Fruit fly (Drosophila melanogaster) whole organism, embryonic: ENCODE results near the gene CG31650.

Experiments
- Asciz ChIP-seq: fragments of 200-800 bp; sonication (Bioruptor generic); optimal IDR thresholded peaks from 2 replicates; lab custom pipeline; 2017; ENCODE audit warnings: missing biosample characterization, mild to moderate bottlenecking, missing genetic modification characterization, missing genetic modification reagents
- Blimp-1 ChIP-seq: fragments of 200-800 bp; sonication (Bioruptor generic); optimal IDR thresholded peaks from 3 replicates; lab custom pipeline; 2018; ENCODE audit warnings: missing biosample characterization, missing genetic modification characterization, mild to moderate bottlenecking, moderate library complexity, missing genetic modification reagents
- C15 ChIP-seq: fragments of 200-800 bp; sonication (Bioruptor generic); IDR thresholded peaks from 3 replicates; pipeline ENCODE4 v1.3.6; 2022; ENCODE audit warnings: missing biosample characterization, missing genetic modification characterization
- CG10366 ChIP-seq: fragments of 200-800 bp; sonication (Bioruptor generic); IDR thresholded peaks from 2 replicates; pipeline ENCODE4 v1.3.6; 2022; ENCODE audit warnings: missing biosample characterization, missing genetic modification characterization
- CG10543 ChIP-seq: fragments of 200-800 bp; sonication (Bioruptor generic); optimal IDR thresholded peaks from 3 replicates; lab custom pipeline; 2017; ENCODE audit warnings: missing biosample characterization, mild to moderate bottlenecking, missing genetic modification characterization, moderate library complexity
- CG12391 ChIP-seq: fragments of 200-800 bp; sonication (Bioruptor generic); optimal IDR thresholded peaks from 3 replicates; lab custom pipeline; 2018; ENCODE audit warnings: missing biosample characterization, mild to moderate bottlenecking, missing genetic modification characterization, moderate library complexity
- CG15269 ChIP-seq: fragments of 200-800 bp; sonication (Bioruptor generic); optimal IDR thresholded peaks from 2 replicates; lab custom pipeline; 2018; ENCODE audit warnings: missing biosample characterization, mild to moderate bottlenecking, missing genetic modification characterization, moderate library complexity
- CG15479 ChIP-seq: fragments of 200-800 bp; sonication (Bioruptor generic); optimal IDR thresholded peaks from 3 replicates; lab custom pipeline; 2019; ENCODE audit warnings: missing biosample characterization, mild to moderate bottlenecking, missing genetic modification characterization, moderate library complexity
- CG17186 ChIP-seq: fragments of 200-800 bp; sonication (Bioruptor generic); optimal IDR thresholded peaks from 3 replicates; lab custom pipeline; 2017; ENCODE audit warnings: missing biosample characterization, missing genetic modification reagents, missing genetic modification characterization
- CG17568 ChIP-seq: fragments of 200-800 bp; sonication (Bioruptor generic); optimal IDR thresholded peaks from 2 replicates; lab custom pipeline; 2018; ENCODE audit warnings: missing biosample characterization, mild to moderate bottlenecking, missing genetic modification characterization, moderate library complexity
- CG17802 ChIP-seq: fragments of 200-800 bp; sonication (Bioruptor generic); optimal IDR thresholded peaks from 2 replicates; lab custom pipeline; 2018; ENCODE audit warnings: missing biosample characterization, mild to moderate bottlenecking, missing genetic modification characterization, moderate library complexity
- CG31388 ChIP-seq: fragments of 200-800 bp; sonication (Bioruptor generic); optimal IDR thresholded peaks from 2 replicates; lab custom pipeline; 2016; ENCODE audit warnings: missing biosample characterization, missing genetic modification characterization
- CG4424 ChIP-seq: fragments of 200-800 bp; sonication (Bioruptor generic); optimal IDR thresholded peaks from 3 replicates; lab custom pipeline; 2016; ENCODE audit warnings: missing biosample characterization, missing genetic modification characterization
- CG6765 ChIP-seq: fragments of 200-800 bp; sonication (Bioruptor generic); optimal IDR thresholded peaks from 3 replicates; lab custom pipeline; 2017; ENCODE audit warnings: missing biosample characterization, mild to moderate bottlenecking, missing genetic modification characterization
- CG6791 ChIP-seq: fragments of 200-800 bp; sonication (Bioruptor generic); IDR thresholded peaks from 3 replicates; pipeline ENCODE4 v1.3.6; 2022; ENCODE audit warnings: missing biosample characterization, missing genetic modification characterization; ENCODE audit not compliant: partially characterized antibody
- CG7372 ChIP-seq: fragments of 200-800 bp; sonication (Bioruptor generic); IDR thresholded peaks from 2 replicates; pipeline ENCODE4 v1.3.6; 2022; ENCODE audit warnings: missing biosample characterization, missing genetic modification characterization
- CG8924 ChIP-seq: fragments of 200-800 bp; optimal IDR thresholded peaks from 3 replicates; lab custom pipeline; 2019; ENCODE audit warnings: missing biosample characterization, mild to moderate bottlenecking, missing genetic modification characterization, moderate library complexity
- Dek ChIP-seq: fragments of 200-800 bp; sonication (Bioruptor generic); optimal IDR thresholded peaks from 3 replicates; lab custom pipeline; 2019; ENCODE audit warnings: missing biosample characterization, mild to moderate bottlenecking, missing genetic modification characterization, moderate library complexity
- Gug ChIP-seq: fragments of 200-800 bp; sonication (Bioruptor generic); IDR thresholded peaks from 4 replicates; pipeline ENCODE4 v1.3.6; 2022; ENCODE audit warnings: missing biosample characterization, missing genetic modification characterization
- HLHmδ ChIP-seq: fragments of 200-800 bp; sonication (Bioruptor generic); optimal IDR thresholded peaks from 2 replicates; lab custom pipeline; 2018; ENCODE audit warnings: missing biosample characterization, mild to moderate bottlenecking, missing genetic modification characterization, moderate library complexity
- Kr ChIP-seq: fragments of 200-800 bp; sonication (Bioruptor generic); optimal IDR thresholded peaks from 2 replicates; lab custom pipeline; 2017; ENCODE audit warnings: missing biosample characterization, mild to moderate bottlenecking, missing genetic modification characterization
- Lim3 ChIP-seq: fragments of 200-800 bp; sonication (Bioruptor generic); IDR thresholded peaks from 2 replicates; pipeline ENCODE4 v1.3.6; 2022; ENCODE audit warnings: missing biosample characterization, missing genetic modification characterization
- Meics ChIP-seq: fragments of 200-800 bp; sonication (Bioruptor generic); optimal IDR thresholded peaks from 2 replicates; lab custom pipeline; 2017; ENCODE audit warnings: missing biosample characterization, mild to moderate bottlenecking, missing genetic modification characterization
- Myb ChIP-seq: fragments of 200-800 bp; sonication (Bioruptor generic); optimal IDR thresholded peaks from 2 replicates; lab custom pipeline; 2016; ENCODE audit warnings: missing biosample characterization, missing genetic modification characterization
- Nf-YC ChIP-seq: fragments of 200-800 bp; optimal IDR thresholded peaks from 3 replicates; lab custom pipeline; 2019; ENCODE audit warnings: missing biosample characterization, mild to moderate bottlenecking, missing genetic modification characterization, moderate library complexity
- Ptx1 ChIP-seq: fragments of 200-800 bp; sonication (Bioruptor generic); IDR thresholded peaks from 2 replicates; pipeline ENCODE4 v1.3.6; 2022; ENCODE audit warnings: missing biosample characterization, missing genetic modification characterization
- TFAM ChIP-seq: fragments of 200-800 bp; sonication (Bioruptor generic); optimal IDR thresholded peaks from 2 replicates; lab custom pipeline; 2017; ENCODE audit warnings: missing biosample characterization, missing genetic modification characterization, inconsistent platforms
- ato ChIP-seq: fragments of 200-800 bp; sonication (Bioruptor generic); IDR thresholded peaks from 2 replicates; pipeline ENCODE4 v1.3.6; 2022; ENCODE audit warnings: missing biosample characterization, missing genetic modification characterization; ENCODE audit not compliant: partially characterized antibody
- bsh ChIP-seq, 2 experiments: fragments of 200-800 bp; sonication (Bioruptor generic); optimal IDR thresholded peaks; 2 replicates each; lab custom pipeline; 2017 to 2018; ENCODE audit warnings: mild to moderate bottlenecking in 2 of 2, missing biosample characterization in 2 of 2, missing genetic modification characterization in 2 of 2, moderate library complexity in 1 of 2
- cas ChIP-seq: fragments of 200-800 bp; sonication (Bioruptor generic); IDR thresholded peaks from 2 replicates; pipeline ENCODE4 v1.3.6; 2022; ENCODE audit warnings: missing biosample characterization, missing genetic modification characterization
- corto ChIP-seq: fragments of 200-800 bp; sonication (Bioruptor generic); optimal IDR thresholded peaks from 2 replicates; lab custom pipeline; 2016; ENCODE audit warnings: missing biosample characterization, mild to moderate bottlenecking, missing genetic modification characterization, moderate library complexity
- eve ChIP-seq, 2 experiments: fragments of >200 bp; optimal IDR thresholded peaks; 2 replicates each; lab custom pipeline; 2017; ENCODE audit warnings: missing biosample characterization in 2 of 2, missing genetic modification characterization in 2 of 2
- gro ChIP-seq: fragments of 200-800 bp; sonication (Bioruptor generic); optimal IDR thresholded peaks from 2 replicates; lab custom pipeline; 2016; ENCODE audit warnings: missing biosample characterization, missing genetic modification characterization
- ham ChIP-seq: fragments of 200-800 bp; sonication (Bioruptor generic); IDR thresholded peaks from 2 replicates; pipeline ENCODE4 v1.3.6; 2022; ENCODE audit warnings: missing biosample characterization, missing genetic modification characterization
- jing ChIP-seq: fragments of 200-800 bp; sonication (Bioruptor generic); optimal IDR thresholded peaks from 2 replicates; lab custom pipeline; 2018; ENCODE audit warnings: missing biosample characterization, mild to moderate bottlenecking, missing genetic modification characterization
- p53 ChIP-seq: fragments of 200-800 bp; sonication (Bioruptor generic); optimal IDR thresholded peaks from 2 replicates; lab custom pipeline; 2016; ENCODE audit warnings: missing biosample characterization, missing genetic modification characterization
- trem ChIP-seq: fragments of 200-800 bp; optimal IDR thresholded peaks from 3 replicates; lab custom pipeline; 2019; ENCODE audit warnings: missing biosample characterization, mild to moderate bottlenecking, missing genetic modification characterization, moderate library complexity
- vfl ChIP-seq: fragments of 200-800 bp; sonication (Bioruptor generic); optimal IDR thresholded peaks from 2 replicates; lab custom pipeline; 2016; ENCODE audit warnings: missing biosample characterization, missing genetic modification characterization
- vvl ChIP-seq: fragments of 200-800 bp; sonication (Bioruptor generic); IDR thresholded peaks from 2 replicates; pipeline ENCODE4 v1.3.6; 2022; ENCODE audit warnings: missing biosample characterization, missing genetic modification characterization
- wor ChIP-seq: fragments of 200-800 bp; sonication (Bioruptor generic); IDR thresholded peaks from 2 replicates; pipeline ENCODE4 v1.3.6; 2022; ENCODE audit warnings: missing biosample characterization, missing genetic modification characterization
- zen2 ChIP-seq: fragments of 200-800 bp; sonication (Bioruptor generic); IDR thresholded peaks from 3 replicates; pipeline ENCODE4 v1.3.6; 2022; ENCODE audit warnings: missing biosample characterization, missing genetic modification characterization; ENCODE audit not compliant: partially characterized antibody

CG31650 gene

DNA sequence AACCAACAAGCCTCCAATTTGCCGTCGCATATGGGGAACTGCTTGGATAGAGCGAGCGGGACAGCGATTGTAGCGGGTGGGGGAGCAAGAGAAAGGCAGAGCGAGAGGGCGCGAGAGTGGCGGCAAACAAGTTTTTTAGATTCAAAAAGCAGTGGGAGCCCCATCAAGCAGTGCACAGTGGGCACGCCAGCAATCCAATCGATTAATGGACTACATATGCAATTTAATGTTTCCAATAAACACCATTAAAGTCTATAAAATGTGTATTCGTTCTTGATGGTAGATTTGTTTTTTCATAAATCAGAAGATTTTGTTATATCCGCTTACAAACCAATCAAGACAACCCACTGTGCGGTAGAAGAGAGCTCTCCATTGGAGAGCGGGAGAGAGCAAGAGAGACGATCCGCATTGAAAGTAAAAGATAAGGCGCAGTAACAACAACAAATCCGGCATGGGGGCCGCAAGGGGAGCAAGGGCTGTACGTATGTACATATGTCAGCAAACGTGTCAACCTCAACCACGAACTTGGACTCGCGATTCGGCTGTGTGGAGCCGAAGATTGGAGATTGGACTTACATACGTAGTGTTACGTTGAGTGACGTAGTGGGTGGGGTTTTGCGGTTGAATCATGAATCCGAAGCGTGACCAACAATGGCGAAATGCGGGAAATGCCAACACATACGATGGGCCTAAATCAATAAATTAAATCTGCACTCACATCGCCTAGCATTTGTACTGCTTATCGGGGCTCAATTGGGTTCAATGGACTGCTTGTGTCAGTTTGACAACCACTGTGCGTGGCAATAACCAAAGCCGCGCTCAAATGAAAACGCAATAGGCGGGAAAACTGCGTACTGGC is 46.9 kb downstream of the CG31650 start (continued):
- TF ChIP-seq CG17802 (tag; lab: Kevin White, UChicago) (peak; percentile 94), cas (GFP tag; lab: Robert Waterston, UW) (peak; percentile 98), Gug (GFP tag; lab: Robert Waterston, UW) (peak; percentile 99), Myb (GFP tag; lab: Kevin White, UChicago) (peak; percentile 94), CG10543 (GFP tag; lab: Kevin White, UChicago) (peak; percentile 98), Kr (GFP tag; lab: Kevin White, UChicago) (peak; percentile 87), Ptx1 (peak; percentile 99), TFAM (GFP tag; lab: Kevin White, UChicago) (peak; percentile 94), ham (GFP tag; lab: Robert Waterston, UW) (no peak; the same call in 1 of the 2 replicates), CG17568 (peak; percentile 97), CG6791 (GFP tag; lab: Robert Waterston, UW) (peak; percentile 60; the same call in 1 of the 3 replicates), Nf-YC (tag; lab: Kevin White, UChicago) (peak; percentile 92), CG4424 (peak; percentile 99), C15 (peak; percentile 97), gro (GFP tag; lab: Kevin White, UChicago) (peak; percentile 99), trem (tag; lab: Kevin White, UChicago) (peak; percentile 97), CG8924 (tag; lab: Kevin White, UChicago) (peak; percentile 99), zen2 (GFP tag; lab: Robert Waterston, UW) (peak; percentile 43; the same call in 1 of the 3 replicates), CG17186 (peak; percentile 97), p53 (GFP tag; lab: Kevin White, UChicago) (peak; percentile 98), CG15479 (GFP tag; lab: Kevin White, UChicago) (no peak), CG10366 (GFP tag; lab: Robert Waterston, UW) (peak; percentile 99), CG12391 (tag; lab: Kevin White, UChicago) (peak; percentile 99), bsh (GFP tag; optimal IDR thresholded peaks at IDR 0.05; lab: Kevin White, UChicago) (peak; percentile 98 to 99), CG6765 (GFP tag; lab: Kevin White, UChicago) (peak; percentile 97), Lim3 (peak; percentile 99; the same call in 1 of the 2 replicates), jing (GFP tag; lab: Kevin White, UChicago) (peak; percentile 99), corto (peak; percentile 95), wor (peak; percentile 99), CG7372 (peak; percentile 99), CG15269 (tag; lab: Kevin White, UChicago) (peak; percentile 99), Asciz (GFP tag; lab: Kevin White, UChicago) (peak; percentile 99), Dek (tag; lab: Kevin White, UChicago) (peak; percentile 98), HLHmδ (peak; percentile 12)

dm6 chr2L:4996283-4996922 is 48.1 kb downstream of the CG31650 start:
- TF ChIP-seq vvl (peak; percentile 51; the same call in 1 of the 2 replicates), ato (GFP tag; lab: Robert Waterston, UW) (0 out of 2 replicates have a peak, but pooled peaks have one; percentile 9), vfl (no peak), Blimp-1 (GFP tag; lab: Kevin White, UChicago) (peak; percentile 71), eve (GFP tag; optimal IDR thresholded peaks at IDR 0.05; lab: Kevin White, UChicago) (peak in 1 of 2 experiments; percentile 69), CG31388 (no peak), Meics (GFP tag; lab: Kevin White, UChicago) (no peak)
